Worm (Caenorhabditis elegans): ENCODE measurements around the gene memi-1.

DNA sequence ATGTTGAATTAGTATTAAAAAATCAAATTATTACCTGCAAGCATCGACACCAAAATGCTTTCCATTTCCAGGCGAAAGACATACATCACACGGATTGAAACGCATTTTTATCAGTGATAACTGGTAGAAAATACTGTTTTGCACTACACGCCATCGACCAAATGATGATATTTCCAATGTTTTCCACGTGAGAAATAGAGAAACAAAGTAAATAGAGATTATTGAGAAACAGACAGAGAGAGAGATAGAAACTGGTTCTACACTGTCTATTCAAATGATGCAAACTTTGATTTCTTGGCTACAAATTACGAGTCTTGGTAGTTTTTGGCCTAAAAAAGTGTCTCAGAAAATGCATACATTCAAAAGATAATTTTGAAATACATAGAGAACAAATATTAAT, 28.1 kb upstream of the memi-1 start, which contains the start of gene nhr-104:
- TF ChIP-seq nhr-11 (tag; optimal IDR thresholded peaks at IDR 0.05) (no peak), ama-1 (optimal IDR thresholded peaks at IDR 0.05) (no peak)

Data from whole organism, late embryonic.